Worm (Caenorhabditis elegans) whole organism, L4 larva: ENCODE data around the gene ceh-34.

ENCODE experiments used
- R02D3.7 ChIP-seq: fragments of 150-350 bp; sonication (generic microtip); optimal IDR thresholded peaks from 3 replicates; lab custom pipeline; 2014; ENCODE audit warnings: missing biosample characterization, missing genetic modification characterization
- aly-2 ChIP-seq: sonication (generic microtip); optimal IDR thresholded peaks from 2 replicates; lab custom pipeline; 2018; ENCODE audit warnings: missing biosample characterization, missing genetic modification characterization
- arid-1 ChIP-seq: fragments of 200-800 bp; sonication (Bioruptor generic); conservative IDR thresholded peaks from 2 replicates; pipeline ENCODE4 v1.3.6; 2022; ENCODE audit warnings: missing genetic modification reagents, missing genetic modification characterization, missing compliant biosample characterization
- attf-4 ChIP-seq: sonication (generic microtip); optimal IDR thresholded peaks from 3 replicates; lab custom pipeline; 2017; ENCODE audit warnings: missing biosample characterization, missing genetic modification characterization
- cey-2 ChIP-seq: sonication (generic microtip); optimal IDR thresholded peaks from 3 replicates; lab custom pipeline; 2017; ENCODE audit warnings: missing genetic modification characterization, mild to moderate bottlenecking, missing compliant biosample characterization, antibody characterized with exemption, borderline replicate concordance; ENCODE audit not compliant: insufficient read depth
- dpl-1 ChIP-seq: fragments of 150-350 bp; optimal IDR thresholded peaks from 2 replicates; lab custom pipeline; 2014; ENCODE audit warnings: missing biosample characterization, missing genetic modification reagents, missing genetic modification characterization
- egl-27 ChIP-seq: sonication (generic microtip); optimal IDR thresholded peaks from 3 replicates; lab custom pipeline; 2017; ENCODE audit warnings: missing biosample characterization, missing genetic modification reagents, missing genetic modification characterization
- lsy-2 ChIP-seq, 2 experiments: fragments of 150-350 bp in 1 of 2; sonication (generic microtip) in 1 of 2; optimal IDR thresholded peaks; 2 replicates each; lab custom pipeline; 2014 to 2017; ENCODE audit warnings: missing biosample characterization in 2 of 2, missing genetic modification characterization in 2 of 2
- pha-4 ChIP-seq, 2 experiments: fragments of 150-350 bp in 1 of 2; fragments of 200-800 bp in 1 of 2; sonication (Bioruptor generic) in 1 of 2; IDR thresholded peaks in 1 of 2; optimal IDR thresholded peaks in 1 of 2; 2 replicates each; pipeline versions ENCODE4 v1.3.6 to Lab custom; 2014 to 2022; ENCODE audit warnings: missing genetic modification characterization in 2 of 2, missing genetic modification reagents in 2 of 2, missing biosample characterization in 1 of 2, missing compliant biosample characterization in 1 of 2
- skn-1 ChIP-seq: fragments of 150-350 bp; optimal IDR thresholded peaks from 2 replicates; lab custom pipeline; 2014; ENCODE audit warnings: missing biosample characterization, missing genetic modification characterization
- snpc-4 ChIP-seq: fragments of 150-350 bp; optimal IDR thresholded peaks from 2 replicates; lab custom pipeline; 2014; ENCODE audit warnings: missing biosample characterization, missing genetic modification characterization
- unc-62 ChIP-seq, 3 experiments: fragments of 150-350 bp in 1 of 3; sonication (generic microtip); optimal IDR thresholded peaks in 2 of 3; peaks in 1 of 3; 1 replicate in 1 of 3; 2 replicates in 2 of 3; lab custom pipeline; 2014 to 2017; ENCODE audit warnings: missing biosample characterization in 3 of 3, missing genetic modification characterization in 3 of 3, missing genetic modification reagents in 3 of 3, missing genotype in 1 of 3

ce11 chrV:5273241-5273640 lies 46.1 kb downstream of the ceh-34 start:
- TF ChIP-seq egl-27 (tag; lab: Kevin White, UChicago) (no peak), unc-62 (GFP tag; optimal IDR thresholded peaks at IDR 0.05 in 1 of 2; lab: Kevin White, UChicago) (peak in 1 of 2 experiments; percentile 44), unc-62 (tag; optimal IDR thresholded peaks at IDR 0.05; lab: Kevin White, UChicago) (no peak), skn-1 (tag; lab: Kevin White, UChicago) (no peak), lsy-2 (tag; optimal IDR thresholded peaks at IDR 0.05; lab: Kevin White, UChicago) (no peak), aly-2 (tag; lab: Kevin White, UChicago) (no peak), pha-4 (GFP tag; IDR thresholded peaks at IDR 0.05; lab: Robert Waterston, UW) (no peak), pha-4 (tag; optimal IDR thresholded peaks at IDR 0.05; lab: Kevin White, UChicago) (no peak), dpl-1 (GFP tag; lab: Kevin White, UChicago) (no peak), arid-1 (GFP tag; lab: Robert Waterston, UW) (no peak), attf-4 (tag; lab: Kevin White, UChicago) (no peak), snpc-4 (tag; lab: Kevin White, UChicago) (no peak), R02D3.7 (tag; lab: Kevin White, UChicago) (no peak), cey-2 (tag; lab: Kevin White, UChicago) (no peak)
